Fruit fly (Drosophila melanogaster) whole organism, pupa: ENCODE results near the gene Adhr.

ENCODE experiments used
- CG10348 ChIP-seq: fragments of 200-800 bp; sonication (Bioruptor generic); IDR thresholded peaks from 2 replicates; pipeline ENCODE4 v1.3.6; 2022; ENCODE audit warnings: missing biosample characterization, missing genetic modification characterization
- CG17806 ChIP-seq: fragments of 200-800 bp; sonication (Bioruptor generic); optimal IDR thresholded peaks from 2 replicates; lab custom pipeline; 2018; ENCODE audit warnings: missing biosample characterization, mild to moderate bottlenecking, missing genetic modification characterization, moderate library complexity
- CG9948 ChIP-seq: fragments of 200-800 bp; sonication (Bioruptor generic); optimal IDR thresholded peaks from 2 replicates; lab custom pipeline; 2018; ENCODE audit warnings: missing biosample characterization, mild to moderate bottlenecking, missing genetic modification characterization, moderate library complexity
- D1 ChIP-seq: fragments of 200-800 bp; sonication (Bioruptor generic); optimal IDR thresholded peaks from 2 replicates; lab custom pipeline; 2018; ENCODE audit warnings: missing biosample characterization, mild to moderate bottlenecking, missing genetic modification characterization, moderate library complexity
- EcR ChIP-seq: fragments of 200-800 bp; sonication (Bioruptor generic); optimal IDR thresholded peaks from 3 replicates; lab custom pipeline; 2019; ENCODE audit warnings: missing biosample characterization, missing genetic modification characterization, mild to moderate bottlenecking, moderate library complexity, missing genetic modification reagents
- Ets98B ChIP-seq: fragments of 200-800 bp; sonication (Bioruptor generic); IDR thresholded peaks from 2 replicates; pipeline ENCODE4 v1.3.6; 2022; ENCODE audit warnings: missing biosample characterization, missing genetic modification characterization
- Pif1B ChIP-seq: fragments of 200-800 bp; sonication (Bioruptor generic); optimal IDR thresholded peaks from 3 replicates; lab custom pipeline; 2016; ENCODE audit warnings: missing biosample characterization, missing genetic modification characterization
- Snoo ChIP-seq: fragments of 200-800 bp; sonication (Bioruptor generic); optimal IDR thresholded peaks from 3 replicates; lab custom pipeline; 2017; ENCODE audit warnings: missing biosample characterization, mild to moderate bottlenecking, missing genetic modification characterization, inconsistent platforms
- gl ChIP-seq: fragments of 200-800 bp; sonication (Bioruptor generic); optimal IDR thresholded peaks from 2 replicates; lab custom pipeline; 2018; ENCODE audit warnings: missing biosample characterization, mild to moderate bottlenecking, missing genetic modification characterization
- rn ChIP-seq: fragments of 200-800 bp; sonication (Bioruptor generic); IDR thresholded peaks from 2 replicates; pipeline ENCODE4 v1.3.6; 2022; ENCODE audit warnings: missing biosample characterization, missing genetic modification characterization

dm6 chr2L:14656111-14656881 is 40.9 kb downstream of the Adhr start:
- TF ChIP-seq CG10348 = no peak
- TF ChIP-seq Snoo (tag; lab: Kevin White, UChicago) = no peak
- TF ChIP-seq CG9948 (tag; lab: Kevin White, UChicago) = no peak
- no peak for TF ChIP-seq Pif1B
- no peak for TF ChIP-seq CG17806 (tag; lab: Kevin White, UChicago)
- no peak for TF ChIP-seq Ets98B (GFP tag; lab: Robert Waterston, UW)
- TF ChIP-seq D1 (tag; lab: Kevin White, UChicago) = no peak
- no peak for TF ChIP-seq gl (tag; lab: Kevin White, UChicago)
- TF ChIP-seq rn = no peak
- no peak for TF ChIP-seq EcR
